Fruit fly (Drosophila melanogaster) whole organism, embryonic: Measurements from ENCODE around the gene dome.

Source experiments
- Asciz ChIP-seq: fragments of 200-800 bp; sonication (Bioruptor generic); optimal IDR thresholded peaks from 2 replicates; lab custom pipeline; 2017; ENCODE audit warnings: missing biosample characterization, mild to moderate bottlenecking, missing genetic modification characterization, missing genetic modification reagents
- Bgb ChIP-seq: fragments of 200-800 bp; sonication (Bioruptor generic); IDR thresholded peaks from 2 replicates; pipeline ENCODE4 v1.3.6; 2022; ENCODE audit warnings: missing biosample characterization, missing genetic modification characterization; ENCODE audit not compliant: partially characterized antibody
- CG10267 ChIP-seq: fragments of 200-800 bp; sonication (Bioruptor generic); optimal IDR thresholded peaks from 2 replicates; lab custom pipeline; 2018; ENCODE audit warnings: missing biosample characterization, mild to moderate bottlenecking, missing genetic modification characterization, moderate library complexity
- CG11695 ChIP-seq: fragments of 200-800 bp; sonication (Bioruptor generic); IDR thresholded peaks from 3 replicates; pipeline ENCODE4 v1.3.6; 2022; ENCODE audit warnings: missing biosample characterization, missing genetic modification characterization
- CG12391 ChIP-seq: fragments of 200-800 bp; sonication (Bioruptor generic); optimal IDR thresholded peaks from 3 replicates; lab custom pipeline; 2018; ENCODE audit warnings: missing biosample characterization, mild to moderate bottlenecking, missing genetic modification characterization, moderate library complexity
- CG12942 ChIP-seq: fragments of 200-800 bp; sonication (Bioruptor generic); optimal IDR thresholded peaks from 3 replicates; lab custom pipeline; 2016; ENCODE audit warnings: missing biosample characterization, missing genetic modification characterization
- CG14050 ChIP-seq: fragments of 200-800 bp; sonication (Bioruptor generic); IDR thresholded peaks from 3 replicates; pipeline ENCODE4 v1.3.6; 2022; ENCODE audit warnings: missing biosample characterization, missing genetic modification characterization
- CG16863 ChIP-seq: fragments of 200-800 bp; sonication (Bioruptor generic); optimal IDR thresholded peaks from 3 replicates; lab custom pipeline; 2016; ENCODE audit warnings: missing biosample characterization, missing genetic modification characterization
- CG18262 ChIP-seq: fragments of 200-800 bp; optimal IDR thresholded peaks from 3 replicates; lab custom pipeline; 2019; ENCODE audit warnings: missing biosample characterization, mild to moderate bottlenecking, missing genetic modification characterization, moderate library complexity
- CG18476 ChIP-seq: fragments of 200-800 bp; sonication (Bioruptor generic); optimal IDR thresholded peaks from 2 replicates; lab custom pipeline; 2016; ENCODE audit warnings: missing biosample characterization, mild to moderate bottlenecking, missing genetic modification characterization
- CG2116 ChIP-seq: fragments of 200-800 bp; sonication (Bioruptor generic); optimal IDR thresholded peaks from 3 replicates; lab custom pipeline; 2018; ENCODE audit warnings: missing biosample characterization, mild to moderate bottlenecking, missing genetic modification characterization
- CG2875 ChIP-seq: fragments of 200-800 bp; sonication (Bioruptor generic); optimal IDR thresholded peaks from 2 replicates; lab custom pipeline; 2017; ENCODE audit warnings: missing biosample characterization, mild to moderate bottlenecking, missing genetic modification characterization, missing genetic modification reagents
- CG34224 ChIP-seq: fragments of 200-800 bp; sonication (Bioruptor generic); IDR thresholded peaks from 3 replicates; pipeline ENCODE4 v1.3.6; 2022; ENCODE audit warnings: missing biosample characterization, missing genetic modification characterization; ENCODE audit not compliant: partially characterized antibody
- CG34376 ChIP-seq: fragments of 200-800 bp; sonication (Bioruptor generic); optimal IDR thresholded peaks from 2 replicates; lab custom pipeline; 2018; ENCODE audit warnings: missing biosample characterization, mild to moderate bottlenecking, missing genetic modification characterization
- CG3847 ChIP-seq: fragments of 200-800 bp; sonication (Bioruptor generic); IDR thresholded peaks from 2 replicates; pipeline ENCODE4 v1.3.6; 2022; ENCODE audit warnings: missing biosample characterization, missing genetic modification characterization
- CG5953 ChIP-seq: fragments of 200-800 bp; sonication (Bioruptor generic); IDR thresholded peaks from 2 replicates; pipeline ENCODE4 v1.3.6; 2022; ENCODE audit warnings: missing biosample characterization, missing genetic modification characterization
- CG6854 ChIP-seq: fragments of 200-800 bp; sonication (Bioruptor generic); optimal IDR thresholded peaks from 3 replicates; lab custom pipeline; 2017; ENCODE audit warnings: missing biosample characterization, mild to moderate bottlenecking, missing genetic modification characterization
- CG9609 ChIP-seq: fragments of 200-800 bp; sonication (Bioruptor generic); optimal IDR thresholded peaks from 3 replicates; lab custom pipeline; 2016; ENCODE audit warnings: missing biosample characterization, missing genetic modification characterization
- CG9932 ChIP-seq: fragments of 200-800 bp; sonication (Bioruptor generic); IDR thresholded peaks from 2 replicates; pipeline ENCODE4 v1.3.6; 2022; ENCODE audit warnings: missing biosample characterization, missing genetic modification characterization
- Deaf1 ChIP-seq: fragments of 200-800 bp; optimal IDR thresholded peaks from 3 replicates; lab custom pipeline; 2019; ENCODE audit warnings: missing biosample characterization, mild to moderate bottlenecking, missing genetic modification characterization, moderate library complexity
- HLH4C ChIP-seq: fragments of 200-800 bp; sonication (Bioruptor generic); IDR thresholded peaks from 3 replicates; pipeline ENCODE4 v1.3.6; 2022; ENCODE audit warnings: missing biosample characterization, missing genetic modification characterization; ENCODE audit not compliant: partially characterized antibody
- Hmx ChIP-seq: fragments of 200-800 bp; sonication (Bioruptor generic); optimal IDR thresholded peaks from 2 replicates; lab custom pipeline; 2016; ENCODE audit warnings: missing biosample characterization, missing genetic modification characterization
- Max ChIP-seq: fragments of 200-800 bp; sonication (Bioruptor generic); optimal IDR thresholded peaks from 2 replicates; lab custom pipeline; 2016; ENCODE audit warnings: missing biosample characterization, mild to moderate bottlenecking, missing genetic modification characterization
- Med ChIP-seq: fragments of 200-800 bp; sonication (Bioruptor generic); peaks from one replicate; lab custom pipeline; 2016; ENCODE audit warnings: missing biosample characterization, missing genetic modification characterization, mild to moderate bottlenecking, inconsistent platforms, moderate library complexity
- Meics ChIP-seq: fragments of 200-800 bp; sonication (Bioruptor generic); optimal IDR thresholded peaks from 2 replicates; lab custom pipeline; 2017; ENCODE audit warnings: missing biosample characterization, mild to moderate bottlenecking, missing genetic modification characterization
- NK7.1 ChIP-seq: fragments of 200-800 bp; sonication (Bioruptor generic); optimal IDR thresholded peaks from 3 replicates; lab custom pipeline; 2016; ENCODE audit warnings: missing biosample characterization, missing genetic modification characterization
- Oli ChIP-seq: fragments of 200-800 bp; sonication (Bioruptor generic); optimal IDR thresholded peaks from 2 replicates; lab custom pipeline; 2018; ENCODE audit warnings: missing biosample characterization, mild to moderate bottlenecking, missing genetic modification characterization, moderate library complexity
- Rfx ChIP-seq: fragments of 200-800 bp; sonication (Bioruptor generic); IDR thresholded peaks from 2 replicates; pipeline ENCODE4 v1.3.6; 2022; ENCODE audit warnings: missing biosample characterization, missing genetic modification characterization
- Rx ChIP-seq: fragments of 200-800 bp; sonication (Bioruptor generic); IDR thresholded peaks from 2 replicates; pipeline ENCODE4 v1.3.6; 2022; ENCODE audit warnings: missing biosample characterization, missing genetic modification characterization
- Sin3A ChIP-seq: fragments of >200 bp; optimal IDR thresholded peaks from 2 replicates; lab custom pipeline; 2018
- Sox100B ChIP-seq: fragments of 200-800 bp; sonication (Bioruptor generic); optimal IDR thresholded peaks from 3 replicates; lab custom pipeline; 2018; ENCODE audit warnings: missing biosample characterization, mild to moderate bottlenecking, missing genetic modification characterization
- Spps ChIP-seq: fragments of 200-800 bp; sonication (Bioruptor generic); optimal IDR thresholded peaks from 2 replicates; lab custom pipeline; 2018; ENCODE audit warnings: missing biosample characterization, mild to moderate bottlenecking, missing genetic modification characterization
- Sry-β ChIP-seq: fragments of 200-800 bp; sonication (Bioruptor generic); optimal IDR thresholded peaks from 2 replicates; lab custom pipeline; 2018; ENCODE audit warnings: missing biosample characterization, mild to moderate bottlenecking, missing genetic modification characterization, moderate library complexity
- Sry-δ ChIP-seq: fragments of 200-800 bp; sonication (Bioruptor generic); optimal IDR thresholded peaks from 2 replicates; lab custom pipeline; 2016; ENCODE audit warnings: missing biosample characterization, missing genetic modification characterization
- Taf1 ChIP-seq: fragments of 200-800 bp; sonication (Bioruptor generic); IDR thresholded peaks from 2 replicates; pipeline ENCODE4 v1.3.6; 2022; ENCODE audit warnings: missing biosample characterization, missing genetic modification characterization
- ab ChIP-seq: fragments of 200-800 bp; sonication (Bioruptor generic); optimal IDR thresholded peaks from 2 replicates; lab custom pipeline; 2016; ENCODE audit warnings: missing biosample characterization, missing genetic modification characterization
- amos ChIP-seq: fragments of 200-800 bp; sonication (Bioruptor generic); IDR thresholded peaks from 2 replicates; pipeline ENCODE4 v1.3.6; 2022; ENCODE audit warnings: missing biosample characterization, missing genetic modification characterization; ENCODE audit not compliant: partially characterized antibody
- ase ChIP-seq: fragments of 200-800 bp; sonication (Bioruptor generic); IDR thresholded peaks from 3 replicates; pipeline ENCODE4 v1.3.6; 2022; ENCODE audit warnings: missing biosample characterization, missing genetic modification characterization
- ato ChIP-seq: fragments of 200-800 bp; sonication (Bioruptor generic); IDR thresholded peaks from 2 replicates; pipeline ENCODE4 v1.3.6; 2022; ENCODE audit warnings: missing biosample characterization, missing genetic modification characterization; ENCODE audit not compliant: partially characterized antibody
- eyg ChIP-seq: fragments of 200-800 bp; sonication (Bioruptor generic); optimal IDR thresholded peaks from 3 replicates; lab custom pipeline; 2016; ENCODE audit warnings: missing biosample characterization, missing genetic modification characterization
- gsb-n ChIP-seq: fragments of 200-800 bp; sonication (Bioruptor generic); optimal IDR thresholded peaks from 3 replicates; lab custom pipeline; 2018; ENCODE audit warnings: missing biosample characterization, mild to moderate bottlenecking, missing genetic modification characterization
- hb ChIP-seq: fragments of 200-800 bp; sonication (Bioruptor generic); IDR thresholded peaks from 3 replicates; pipeline ENCODE4 v1.3.6; 2022; ENCODE audit warnings: missing biosample characterization, missing genetic modification characterization; ENCODE audit not compliant: partially characterized antibody
- insv ChIP-seq, 2 experiments: fragments of 200-800 bp; sonication (Bioruptor generic); optimal IDR thresholded peaks; 3 replicates each; lab custom pipeline; 2016 to 2018; ENCODE audit warnings: missing biosample characterization in 2 of 2, missing genetic modification characterization in 2 of 2
- mam ChIP-seq: fragments of 200-800 bp; sonication (Bioruptor generic); optimal IDR thresholded peaks from 3 replicates; lab custom pipeline; 2016; ENCODE audit warnings: missing biosample characterization, missing genetic modification characterization
- nerfin-2 ChIP-seq: fragments of 200-800 bp; sonication (Bioruptor generic); IDR thresholded peaks from 2 replicates; pipeline ENCODE4 v1.3.6; 2022; ENCODE audit warnings: missing biosample characterization, missing genetic modification characterization; ENCODE audit not compliant: partially characterized antibody
- peb ChIP-seq: fragments of 200-800 bp; sonication (Bioruptor generic); IDR thresholded peaks from 2 replicates; pipeline ENCODE4 v1.3.6; 2022; ENCODE audit warnings: missing biosample characterization, missing genetic modification characterization
- pros ChIP-seq: fragments of 200-800 bp; sonication (Bioruptor generic); optimal IDR thresholded peaks from 3 replicates; lab custom pipeline; 2019; ENCODE audit warnings: missing biosample characterization, mild to moderate bottlenecking, missing genetic modification characterization, moderate library complexity
- tin ChIP-seq: fragments of 200-800 bp; sonication (Bioruptor generic); optimal IDR thresholded peaks from 3 replicates; lab custom pipeline; 2016; ENCODE audit warnings: missing biosample characterization, missing genetic modification characterization
- tup ChIP-seq: fragments of 200-800 bp; sonication (Bioruptor generic); optimal IDR thresholded peaks from 2 replicates; lab custom pipeline; 2016; ENCODE audit warnings: missing biosample characterization, mild to moderate bottlenecking, missing genetic modification characterization, moderate library complexity
- vnd ChIP-seq: fragments of 200-800 bp; sonication (Bioruptor generic); IDR thresholded peaks from 3 replicates; pipeline ENCODE4 v1.3.6; 2022; ENCODE audit warnings: missing biosample characterization, missing genetic modification characterization; ENCODE audit not compliant: partially characterized antibody
- zen2 ChIP-seq: fragments of 200-800 bp; sonication (Bioruptor generic); IDR thresholded peaks from 3 replicates; pipeline ENCODE4 v1.3.6; 2022; ENCODE audit warnings: missing biosample characterization, missing genetic modification characterization; ENCODE audit not compliant: partially characterized antibody

The dome gene

DNA sequence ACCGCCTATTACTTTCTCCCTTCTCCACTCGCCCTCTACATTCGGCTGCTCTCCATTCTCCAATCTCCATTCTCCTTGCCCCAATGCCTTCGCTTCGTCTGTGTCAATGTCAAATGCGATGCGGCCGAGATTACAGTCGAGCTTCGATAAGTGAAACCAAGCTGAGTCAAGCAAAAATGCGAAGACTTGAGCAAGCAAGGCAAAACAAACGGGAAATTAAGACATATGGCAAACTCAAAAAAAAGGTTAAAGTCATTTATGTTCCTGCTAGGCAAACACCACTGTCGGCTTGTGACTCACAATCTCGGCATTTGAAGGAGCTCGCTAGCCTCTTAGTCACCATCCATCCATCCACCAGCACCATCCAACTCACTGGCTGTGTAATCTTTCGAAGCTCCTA is 14.9 kb downstream of the dome start (continued):
- TF ChIP-seq CG34376 (GFP tag; lab: Kevin White, UChicago), result peak; percentile 93
- TF ChIP-seq Sox100B (GFP tag; lab: Kevin White, UChicago), result no peak
- no peak for TF ChIP-seq zen2
- peak; percentile 96 for TF ChIP-seq CG5953 (GFP tag; lab: Robert Waterston, UW)
- TF ChIP-seq CG10267, result peak; percentile 87
- peak; percentile 92 for TF ChIP-seq CG14050 (GFP tag; lab: Robert Waterston, UW)
- peak; percentile 89 for TF ChIP-seq CG18476 (GFP tag; lab: Kevin White, UChicago)
- no peak for TF ChIP-seq CG34224 (GFP tag; lab: Robert Waterston, UW)
- peak; percentile 93 for TF ChIP-seq CG18262
- TF ChIP-seq mam (GFP tag; lab: Kevin White, UChicago), result peak; percentile 99
- peak; percentile 88 for TF ChIP-seq Max
- peak; percentile 54 for TF ChIP-seq Sry-β (GFP tag; lab: Kevin White, UChicago)
- TF ChIP-seq Sry-δ (GFP tag; lab: Kevin White, UChicago), result peak; percentile 68
- TF ChIP-seq ab (GFP tag; lab: Kevin White, UChicago), result peak; percentile 94
- peak; percentile 87 for TF ChIP-seq Taf1 (GFP tag; lab: Robert Waterston, UW)
- peak; percentile 94 for TF ChIP-seq Spps
- no peak for TF ChIP-seq Hmx
- no peak for TF ChIP-seq HLH4C (GFP tag; lab: Robert Waterston, UW)
- peak; percentile 95 for TF ChIP-seq Rfx
- TF ChIP-seq CG2116 (GFP tag; lab: Kevin White, UChicago), result peak; percentile 74
- TF ChIP-seq CG11695 (GFP tag; lab: Robert Waterston, UW), result peak; percentile 79
- TF ChIP-seq ase, result peak; percentile 86
- TF ChIP-seq Sin3A (lab: Kevin White, UChicago), result no peak
- TF ChIP-seq eyg (GFP tag; lab: Kevin White, UChicago), result peak; percentile 89
- TF ChIP-seq CG3847, result peak; percentile 95
- peak; percentile 88 for TF ChIP-seq peb
- TF ChIP-seq CG9932 (GFP tag; lab: Robert Waterston, UW), result peak; percentile 97
- TF ChIP-seq NK7.1 (GFP tag; lab: Kevin White, UChicago), result peak; percentile 96
- no peak for TF ChIP-seq hb (GFP tag; lab: Robert Waterston, UW)
- TF ChIP-seq CG12391 (tag; lab: Kevin White, UChicago), result peak; percentile 96
- TF ChIP-seq nerfin-2, result no peak
- TF ChIP-seq ato (GFP tag; lab: Robert Waterston, UW), result no peak
- TF ChIP-seq tup, result peak; percentile 97
- peak; percentile 96 for TF ChIP-seq Oli
- TF ChIP-seq amos (GFP tag; lab: Robert Waterston, UW), result no peak
- TF ChIP-seq Bgb, result no peak
- TF ChIP-seq pros (GFP tag; lab: Kevin White, UChicago), result peak; percentile 99
- peak; percentile 96 for TF ChIP-seq gsb-n (tag; lab: Kevin White, UChicago)
- TF ChIP-seq Rx (GFP tag; lab: Robert Waterston, UW), result peak; percentile 91
- TF ChIP-seq Asciz, result peak; percentile 77
- TF ChIP-seq vnd, result no peak
- TF ChIP-seq Meics (GFP tag; lab: Kevin White, UChicago), result peak; percentile 91
- peak; percentile 98 for TF ChIP-seq CG16863 (GFP tag; lab: Kevin White, UChicago)
- peak; percentile 77 for TF ChIP-seq Deaf1 (tag; lab: Kevin White, UChicago)
- TF ChIP-seq insv (GFP tag; optimal IDR thresholded peaks at IDR 0.05; lab: Kevin White, UChicago), result peak; percentile 12 to 67
- peak; percentile 97 for TF ChIP-seq CG12942
- TF ChIP-seq Med (GFP tag; lab: Kevin White, UChicago), result peak; percentile 100
- peak; percentile 79 for TF ChIP-seq CG6854 (GFP tag; lab: Kevin White, UChicago)
- peak; percentile 97 for TF ChIP-seq tin (GFP tag; lab: Kevin White, UChicago)
- peak; percentile 98 for TF ChIP-seq CG9609
- TF ChIP-seq CG2875 (GFP tag; lab: Kevin White, UChicago), result peak; percentile 96
